Worm (Caenorhabditis elegans) whole organism, young adult: ENCODE results near the gene wht-6.

Experiments
- B0019.2 ChIP-seq: fragments of 200-800 bp; sonication (Bioruptor generic); conservative IDR thresholded peaks from 2 replicates; pipeline ENCODE4 v1.3.6; 2022; ENCODE audit warnings: missing genetic modification reagents, missing genetic modification characterization, missing compliant biosample characterization
- C17E4.6 ChIP-seq: fragments of 200-800 bp; sonication (Bioruptor generic); IDR thresholded peaks from 2 replicates; pipeline ENCODE4 v1.3.6; 2022; ENCODE audit warnings: missing genetic modification reagents, missing genetic modification characterization, missing compliant biosample characterization
- F10E7.11 ChIP-seq: sonication (generic microtip); optimal IDR thresholded peaks from 2 replicates; lab custom pipeline; 2017; ENCODE audit warnings: mild to moderate bottlenecking, missing genetic modification characterization, moderate library complexity, missing compliant biosample characterization
- F23B12.7 ChIP-seq: sonication (generic microtip); optimal IDR thresholded peaks from 2 replicates; lab custom pipeline; 2017; ENCODE audit warnings: missing genetic modification characterization, mild to moderate bottlenecking, missing compliant biosample characterization, antibody characterized with exemption, moderate library complexity; ENCODE audit not compliant: insufficient read depth
- F33H1.4 ChIP-seq: fragments of 200-800 bp; sonication (Bioruptor generic); IDR thresholded peaks from 2 replicates; pipeline ENCODE4 v1.3.6; 2022; ENCODE audit warnings: missing genetic modification reagents, missing genetic modification characterization, missing compliant biosample characterization
- F39B2.1 ChIP-seq: fragments of 200-800 bp; sonication (Bioruptor generic); IDR thresholded peaks from 2 replicates; pipeline ENCODE4 v1.3.6; 2022; ENCODE audit warnings: missing genetic modification reagents, missing genetic modification characterization, missing compliant biosample characterization
- F57C9.4 ChIP-seq: sonication (generic microtip); optimal IDR thresholded peaks from 2 replicates; lab custom pipeline; 2017; ENCODE audit warnings: mild to moderate bottlenecking, missing genetic modification characterization, missing compliant biosample characterization
- T26A5.8 ChIP-seq: sonication (generic microtip); optimal IDR thresholded peaks from 2 replicates; lab custom pipeline; 2016; ENCODE audit warnings: missing genetic modification characterization, missing compliant biosample characterization
- Y53G8AR.9 ChIP-seq: fragments of 200-800 bp; sonication (Bioruptor generic); conservative IDR thresholded peaks from 2 replicates; pipeline ENCODE4 v1.3.6; 2022; ENCODE audit warnings: missing genetic modification reagents, missing genetic modification characterization, missing compliant biosample characterization
- Y67H2A.10 ChIP-seq: fragments of 200-800 bp; sonication (Bioruptor generic); conservative IDR thresholded peaks from 2 replicates; pipeline ENCODE4 v1.3.6; 2022; ENCODE audit warnings: missing genetic modification reagents, missing genetic modification characterization, missing compliant biosample characterization
- aptf-2 ChIP-seq: fragments of 200-800 bp; sonication (Bioruptor generic); conservative IDR thresholded peaks from 2 replicates; pipeline ENCODE4 v1.3.6; 2022; ENCODE audit warnings: missing genetic modification reagents, missing genetic modification characterization, missing compliant biosample characterization
- attf-5 ChIP-seq: fragments of 200-800 bp; sonication (Bioruptor generic); optimal IDR thresholded peaks from 2 replicates; lab custom pipeline; 2018; ENCODE audit warnings: mild to moderate bottlenecking, missing genetic modification characterization, missing compliant biosample characterization
- attf-6 ChIP-seq: fragments of 200-800 bp; sonication (Bioruptor generic); IDR thresholded peaks from 2 replicates; pipeline ENCODE4 v1.3.6; 2022; ENCODE audit warnings: missing genetic modification reagents, missing genetic modification characterization, missing compliant biosample characterization
- ccch-3 ChIP-seq: fragments of 200-800 bp; sonication (Bioruptor generic); optimal IDR thresholded peaks from 2 replicates; lab custom pipeline; 2018; ENCODE audit warnings: mild to moderate bottlenecking, missing genetic modification characterization, missing compliant biosample characterization
- cebp-2 ChIP-seq: fragments of 200-800 bp; sonication (Bioruptor generic); IDR thresholded peaks from 2 replicates; pipeline ENCODE4 v1.3.6; 2022; ENCODE audit warnings: missing genetic modification characterization, missing compliant biosample characterization
- ceh-100 ChIP-seq: fragments of 200-800 bp; sonication (Bioruptor generic); IDR thresholded peaks from 2 replicates; pipeline ENCODE4 v1.3.6; 2022; ENCODE audit warnings: missing genetic modification reagents, missing genetic modification characterization, missing compliant biosample characterization
- ceh-58 ChIP-seq: fragments of 200-800 bp; sonication (Bioruptor generic); IDR thresholded peaks from 2 replicates; pipeline ENCODE4 v1.3.6; 2022; ENCODE audit warnings: missing genetic modification characterization, missing compliant biosample characterization
- ceh-79 ChIP-seq: sonication (generic microtip); optimal IDR thresholded peaks from 2 replicates; lab custom pipeline; 2017; ENCODE audit warnings: mild to moderate bottlenecking, missing genetic modification characterization, missing compliant biosample characterization
- ceh-91 ChIP-seq: fragments of 200-800 bp; sonication (Bioruptor generic); IDR thresholded peaks from 2 replicates; pipeline ENCODE4 v1.3.6; 2022; ENCODE audit warnings: missing genetic modification reagents, missing genetic modification characterization, missing compliant biosample characterization
- chd-7 ChIP-seq: sonication (generic microtip); optimal IDR thresholded peaks from 2 replicates; lab custom pipeline; 2016; ENCODE audit warnings: mild to moderate bottlenecking, missing genetic modification characterization, moderate library complexity, missing compliant biosample characterization
- dpl-1 ChIP-seq: fragments of 150-350 bp; optimal IDR thresholded peaks from 2 replicates; lab custom pipeline; 2014; ENCODE audit warnings: missing biosample characterization, missing genetic modification reagents, missing genetic modification characterization
- egl-18 ChIP-seq: fragments of 200-800 bp; sonication (Bioruptor generic); IDR thresholded peaks from 2 replicates; pipeline ENCODE4 v1.3.6; 2022; ENCODE audit warnings: missing genetic modification reagents, missing genetic modification characterization, missing compliant biosample characterization
- egrh-3 ChIP-seq: fragments of 200-800 bp; sonication (Bioruptor generic); IDR thresholded peaks from 2 replicates; pipeline ENCODE4 v1.3.6; 2022; ENCODE audit warnings: missing genetic modification reagents, missing genetic modification characterization, missing compliant biosample characterization
- hmg-20 ChIP-seq: fragments of 200-800 bp; sonication (Bioruptor generic); IDR thresholded peaks from 2 replicates; pipeline ENCODE4 v1.3.6; 2022; ENCODE audit warnings: missing genetic modification reagents, missing genetic modification characterization, missing compliant biosample characterization
- hrde-1 ChIP-seq: sonication (generic microtip); optimal IDR thresholded peaks from 2 replicates; lab custom pipeline; 2016; ENCODE audit warnings: missing genetic modification characterization, mild to moderate bottlenecking, missing compliant biosample characterization, moderate library complexity, missing genotype, missing genetic modification reagents, borderline replicate concordance
- lin-26 ChIP-seq: fragments of 200-800 bp; sonication (Bioruptor generic); IDR thresholded peaks from 2 replicates; pipeline ENCODE4 v1.3.6; 2022; ENCODE audit warnings: missing genetic modification reagents, missing genetic modification characterization, missing compliant biosample characterization
- lsy-27 ChIP-seq: sonication (generic microtip); optimal IDR thresholded peaks from 2 replicates; lab custom pipeline; 2017; ENCODE audit warnings: missing genetic modification characterization, mild to moderate bottlenecking, missing compliant biosample characterization, antibody characterized with exemption, missing genotype, borderline replicate concordance; ENCODE audit not compliant: insufficient read depth
- madf-10 ChIP-seq: sonication (generic microtip); optimal IDR thresholded peaks from 2 replicates; lab custom pipeline; 2016; ENCODE audit warnings: mild to moderate bottlenecking, missing genetic modification characterization, missing compliant biosample characterization
- madf-3 ChIP-seq: fragments of 200-800 bp; sonication (Bioruptor generic); IDR thresholded peaks from 2 replicates; pipeline ENCODE4 v1.3.6; 2022; ENCODE audit warnings: missing genetic modification reagents, missing genetic modification characterization, missing compliant biosample characterization
- mes-4 ChIP-seq: sonication (generic microtip); optimal IDR thresholded peaks from 2 replicates; lab custom pipeline; 2016; ENCODE audit warnings: missing genotype, missing genetic modification characterization, missing compliant biosample characterization
- nfya-1 ChIP-seq: sonication (generic microtip); optimal IDR thresholded peaks from 2 replicates; lab custom pipeline; 2017; ENCODE audit warnings: antibody characterized with exemption, missing compliant biosample characterization, missing genetic modification characterization, borderline replicate concordance; ENCODE audit not compliant: insufficient read depth
- nfya-2 ChIP-seq: fragments of 200-800 bp; sonication (Bioruptor generic); IDR thresholded peaks from 2 replicates; pipeline ENCODE4 v1.3.6; 2022; ENCODE audit warnings: missing genetic modification reagents, missing genetic modification characterization, missing compliant biosample characterization
- nhr-179 ChIP-seq: sonication (generic microtip); optimal IDR thresholded peaks from 2 replicates; lab custom pipeline; 2016; ENCODE audit warnings: mild to moderate bottlenecking, missing genetic modification characterization, missing compliant biosample characterization
- nhr-90 ChIP-seq: sonication (generic microtip); optimal IDR thresholded peaks from 2 replicates; lab custom pipeline; 2016; ENCODE audit warnings: missing genotype, mild to moderate bottlenecking, missing genetic modification characterization, missing compliant biosample characterization
- pbrm-1 ChIP-seq: fragments of 200-800 bp; sonication (Bioruptor generic); IDR thresholded peaks from 2 replicates; pipeline ENCODE4 v1.3.6; 2022; ENCODE audit warnings: missing genetic modification reagents, missing genetic modification characterization, missing compliant biosample characterization
- pha-4 ChIP-seq: fragments of 150-350 bp; sonication (generic microtip); optimal IDR thresholded peaks from 2 replicates; lab custom pipeline; 2014; ENCODE audit warnings: missing biosample characterization, missing genetic modification reagents, missing genetic modification characterization
- rcor-1 ChIP-seq: fragments of 200-800 bp; sonication (Bioruptor generic); IDR thresholded peaks from 2 replicates; pipeline ENCODE4 v1.3.6; 2022; ENCODE audit warnings: missing genetic modification reagents, missing genetic modification characterization, missing compliant biosample characterization
- rpc-1 ChIP-seq, 2 experiments: fragments of 150-350 bp in 1 of 2; sonication (generic microtip) in 1 of 2; optimal IDR thresholded peaks; 2 replicates each; lab custom pipeline; 2014 to 2018; ENCODE audit warnings: missing biosample characterization in 1 of 2, missing genetic modification characterization in 1 of 2, missing genetic modification reagents in 1 of 2, missing genotype in 1 of 2
- snpc-4 ChIP-seq, 5 experiments: fragments of 150-350 bp in 1 of 5; sonication (generic microtip) in 4 of 5; optimal IDR thresholded peaks; 2 replicates each; lab custom pipeline; 2014 to 2018; ENCODE audit warnings: missing genetic modification characterization in 5 of 5, missing biosample characterization in 3 of 5, antibody characterized with exemption in 2 of 5, mild to moderate bottlenecking in 2 of 5, missing compliant biosample characterization in 2 of 5, missing genotype in 2 of 5, moderate library complexity in 2 of 5, missing genetic modification reagents in 1 of 5
- somi-1 ChIP-seq: fragments of 200-800 bp; sonication (Bioruptor generic); optimal IDR thresholded peaks from 2 replicates; lab custom pipeline; 2018; ENCODE audit warnings: mild to moderate bottlenecking, missing genetic modification characterization, missing compliant biosample characterization
- sptf-2 ChIP-seq: fragments of 200-800 bp; sonication (Bioruptor generic); optimal IDR thresholded peaks from 2 replicates; lab custom pipeline; 2018; ENCODE audit warnings: mild to moderate bottlenecking, missing genetic modification characterization, missing compliant biosample characterization
- tbx-9 ChIP-seq: sonication (generic microtip); optimal IDR thresholded peaks from 2 replicates; lab custom pipeline; 2016; ENCODE audit warnings: borderline replicate concordance, missing genetic modification characterization, inconsistent platforms, missing compliant biosample characterization
- ztf-18 ChIP-seq: sonication (generic microtip); optimal IDR thresholded peaks from 2 replicates; lab custom pipeline; 2016; ENCODE audit warnings: missing genotype, mild to moderate bottlenecking, missing genetic modification characterization, missing compliant biosample characterization
- ztf-25 ChIP-seq: fragments of 200-800 bp; sonication (Bioruptor generic); IDR thresholded peaks from 2 replicates; pipeline ENCODE4 v1.3.6; 2022; ENCODE audit warnings: missing genetic modification reagents, missing genetic modification characterization, missing compliant biosample characterization
- ztf-6 ChIP-seq: fragments of 200-800 bp; sonication (Bioruptor generic); IDR thresholded peaks from 2 replicates; pipeline ENCODE4 v1.3.6; 2022; ENCODE audit warnings: missing genetic modification reagents, missing genetic modification characterization, missing compliant biosample characterization

wht-6 gene

DNA sequence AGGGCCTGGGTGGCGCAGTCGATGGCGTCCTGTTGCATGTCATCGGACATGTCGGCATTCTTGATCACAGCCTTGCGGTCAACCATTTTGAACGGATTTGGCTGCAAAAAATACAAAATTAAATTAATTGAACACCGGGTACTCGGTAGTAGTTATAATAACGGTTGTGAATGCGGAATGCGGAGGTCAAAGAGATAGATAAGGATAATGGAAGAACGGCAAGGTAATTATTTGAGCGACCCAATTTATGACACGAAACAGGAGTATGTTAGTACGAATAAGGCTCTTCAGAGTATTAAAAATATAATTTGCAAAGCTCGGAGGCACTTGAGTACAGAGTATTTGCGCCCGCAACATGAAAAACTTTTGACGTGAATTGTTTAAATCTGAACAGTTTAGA lies 7.9 kb upstream of the wht-6 start, which contains the start of gene dlc-1:
Gene dlc-1, minus strand, starts transcription at position 101 of the 400 bp plus-strand sequence.
- TF ChIP-seq Y53G8AR.9 (GFP tag; lab: Robert Waterston, UW) (0 out of 2 replicates have a peak, but pooled peaks have one; percentile 15), hrde-1 (tag; lab: Kevin White, UChicago) (no peak)

DNA sequence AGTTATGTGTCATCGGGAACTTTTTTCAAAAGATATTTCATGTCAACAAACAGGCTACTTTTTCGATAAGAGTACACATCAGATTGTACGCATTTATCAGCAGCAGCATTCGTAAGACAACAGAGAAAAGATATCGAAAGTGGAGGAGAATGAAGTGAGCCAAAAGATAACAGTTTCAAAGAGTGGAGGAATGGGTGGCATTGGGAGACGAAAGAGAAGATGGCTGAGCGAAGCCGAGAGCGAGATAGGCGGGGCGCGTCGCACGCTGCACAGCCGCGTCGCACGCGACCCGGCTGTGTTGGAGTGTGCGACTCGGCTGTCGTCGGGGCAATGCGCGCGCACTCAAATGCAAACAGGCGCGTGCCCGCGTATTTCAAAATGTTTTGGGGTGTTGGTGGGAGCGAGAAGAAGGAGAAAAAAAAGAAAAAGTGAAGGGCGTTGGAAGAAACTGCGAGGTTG lies 7.4 kb upstream of the wht-6 start:
- no peak for TF ChIP-seq tbx-9
- TF ChIP-seq lsy-27 (tag; lab: Kevin White, UChicago): no peak
- TF ChIP-seq ztf-25 (GFP tag; lab: Robert Waterston, UW): peak; percentile 47; the same call in 1 of the 2 replicates
- no peak for TF ChIP-seq F23B12.7
- TF ChIP-seq F33H1.4: peak; percentile 77
- peak; percentile 63 for TF ChIP-seq rcor-1 (GFP tag; lab: Robert Waterston, UW)
- no peak for TF ChIP-seq ztf-6 (GFP tag; lab: Robert Waterston, UW)
- peak; percentile 77 for TF ChIP-seq somi-1 (GFP tag; lab: Kevin White, UChicago)
- peak; percentile 94 for TF ChIP-seq chd-7 (tag; lab: Kevin White, UChicago)
- no peak for TF ChIP-seq attf-6 (GFP tag; lab: Robert Waterston, UW)
- TF ChIP-seq dpl-1 (GFP tag; lab: Kevin White, UChicago): peak; percentile 61
- TF ChIP-seq T26A5.8 (tag; lab: Kevin White, UChicago): peak; percentile 82
- peak; percentile 97 for TF ChIP-seq egrh-3 (GFP tag; lab: Robert Waterston, UW)
- TF ChIP-seq nfya-1 (tag; lab: Kevin White, UChicago): no peak
- no peak for TF ChIP-seq mes-4 (tag; lab: Kevin White, UChicago)
- TF ChIP-seq B0019.2 (GFP tag; lab: Robert Waterston, UW): 0 out of 2 replicates have a peak, but pooled peaks have one; percentile 17
- peak; percentile 78 for TF ChIP-seq ztf-18
- peak; percentile 72 for TF ChIP-seq ceh-100 (GFP tag; lab: Robert Waterston, UW)
- TF ChIP-seq nhr-179 (tag; lab: Kevin White, UChicago): no peak
- TF ChIP-seq nhr-90: peak; percentile 67
- TF ChIP-seq rpc-1 (optimal IDR thresholded peaks at IDR 0.05; lab: Kevin White, UChicago): no peak
- no peak for TF ChIP-seq rpc-1 (tag; optimal IDR thresholded peaks at IDR 0.05; lab: Kevin White, UChicago)
- peak; percentile 88 for TF ChIP-seq madf-3 (GFP tag; lab: Robert Waterston, UW)
- TF ChIP-seq ceh-79: peak; percentile 45
- TF ChIP-seq Y67H2A.10 (GFP tag; lab: Robert Waterston, UW): peak; percentile 83
- no peak for TF ChIP-seq F10E7.11 (tag; lab: Kevin White, UChicago)
- no peak for TF ChIP-seq sptf-2
- TF ChIP-seq hmg-20 (GFP tag; lab: Robert Waterston, UW): no peak
- peak; percentile 71 for TF ChIP-seq ceh-91
- TF ChIP-seq nfya-2: no peak
- TF ChIP-seq C17E4.6 (GFP tag; lab: Robert Waterston, UW): peak; percentile 88
- 0 out of 2 replicates have a peak, but pooled peaks have one; percentile 78 for TF ChIP-seq cebp-2 (GFP tag; lab: Robert Waterston, UW)
- TF ChIP-seq ceh-58 (GFP tag; lab: Robert Waterston, UW): 0 out of 2 replicates have a peak, but pooled peaks have one; percentile 16
- TF ChIP-seq pbrm-1 (GFP tag; lab: Robert Waterston, UW): peak; percentile 93
- no peak for TF ChIP-seq F57C9.4
- TF ChIP-seq F39B2.1 (GFP tag; lab: Robert Waterston, UW): no peak
- TF ChIP-seq lin-26: peak; percentile 59; the same call in 1 of the 2 replicates
- TF ChIP-seq snpc-4 (GFP tag; optimal IDR thresholded peaks at IDR 0.05; lab: Kevin White, UChicago): no peak
- TF ChIP-seq snpc-4 (tag; optimal IDR thresholded peaks at IDR 0.05; lab: Kevin White, UChicago): peak in 3 of 4 experiments; percentile 66 to 69 (median 67)
- TF ChIP-seq pha-4 (tag; lab: Kevin White, UChicago): peak; percentile 23
- TF ChIP-seq madf-10 (tag; lab: Kevin White, UChicago): no peak
- peak; percentile 95 for TF ChIP-seq attf-5 (GFP tag; lab: Kevin White, UChicago)
- no peak for TF ChIP-seq aptf-2 (GFP tag; lab: Robert Waterston, UW)
- no peak for TF ChIP-seq ccch-3 (GFP tag; lab: Kevin White, UChicago)
- no peak for TF ChIP-seq egl-18 (GFP tag; lab: Robert Waterston, UW)
